Fruit fly (Drosophila melanogaster) whole organism, wandering third instar larva: ENCODE data around the gene Hnf4.

Experiments used
- Abd-B ChIP-seq: fragments of >200 bp; optimal IDR thresholded peaks from 2 replicates; lab custom pipeline; 2017; ENCODE audit warnings: missing biosample characterization, missing genetic modification characterization
- Dfd ChIP-seq: fragments of >200 bp; optimal IDR thresholded peaks from 2 replicates; lab custom pipeline; 2017; ENCODE audit warnings: missing biosample characterization, missing genetic modification characterization
- Hnf4 ChIP-seq: fragments of 200-800 bp; sonication (Bioruptor generic); optimal IDR thresholded peaks from 2 replicates; lab custom pipeline; 2016; ENCODE audit warnings: missing biosample characterization, mild to moderate bottlenecking, missing genetic modification characterization
- Jra ChIP-seq: sonication (Bioruptor generic); optimal IDR thresholded peaks from 2 replicates; lab custom pipeline; 2016; ENCODE audit warnings: missing biosample characterization, missing genetic modification characterization
- Sp1 ChIP-seq: fragments of 200-800 bp; sonication (Bioruptor generic); optimal IDR thresholded peaks from 3 replicates; lab custom pipeline; 2019; ENCODE audit warnings: missing biosample characterization, mild to moderate bottlenecking, missing genetic modification characterization, moderate library complexity
- brk ChIP-seq: fragments of 200-800 bp; sonication (Bioruptor generic); optimal IDR thresholded peaks from 2 replicates; lab custom pipeline; 2016; ENCODE audit warnings: missing biosample characterization, mild to moderate bottlenecking, missing genetic modification characterization
- dl ChIP-seq, 2 experiments: fragments of 175-275, 200-275 bp in 1 of 2; fragments of 200-275 bp in 1 of 2; sonication (Bioruptor generic); optimal IDR thresholded peaks; lab custom pipeline; 2018; ENCODE audit warnings: mild to moderate bottlenecking in 2 of 2, missing biosample characterization in 2 of 2, missing genetic modification characterization in 2 of 2, moderate library complexity in 2 of 2; ENCODE audit not compliant: partially characterized antibody in 2 of 2, insufficient read depth in 1 of 2
- dsf ChIP-seq: sonication (Bioruptor generic); optimal IDR thresholded peaks from 2 replicates; lab custom pipeline; 2016; ENCODE audit warnings: missing biosample characterization, missing genetic modification characterization, borderline replicate concordance
- fru ChIP-seq: fragments of 200-800 bp; sonication (Bioruptor generic); optimal IDR thresholded peaks from 3 replicates; lab custom pipeline; 2016; ENCODE audit warnings: missing biosample characterization, mild to moderate bottlenecking, missing genetic modification characterization
- h ChIP-seq: fragments of 200-800 bp; sonication (Bioruptor generic); optimal IDR thresholded peaks from 3 replicates; lab custom pipeline; 2016; ENCODE audit warnings: missing biosample characterization, mild to moderate bottlenecking, missing genetic modification characterization
- psq ChIP-seq: fragments of 200-800 bp; sonication (Bioruptor generic); optimal IDR thresholded peaks from 3 replicates; lab custom pipeline; 2017; ENCODE audit warnings: missing biosample characterization, mild to moderate bottlenecking, missing genetic modification characterization, moderate library complexity
- sv ChIP-seq: fragments of 200-800 bp; sonication (Bioruptor generic); optimal IDR thresholded peaks from 3 replicates; lab custom pipeline; 2016; ENCODE audit warnings: missing biosample characterization, missing genetic modification characterization
- usp ChIP-seq: fragments of >200 bp; optimal IDR thresholded peaks from 2 replicates; lab custom pipeline; 2017; ENCODE audit warnings: missing biosample characterization, missing genetic modification characterization

DNA sequence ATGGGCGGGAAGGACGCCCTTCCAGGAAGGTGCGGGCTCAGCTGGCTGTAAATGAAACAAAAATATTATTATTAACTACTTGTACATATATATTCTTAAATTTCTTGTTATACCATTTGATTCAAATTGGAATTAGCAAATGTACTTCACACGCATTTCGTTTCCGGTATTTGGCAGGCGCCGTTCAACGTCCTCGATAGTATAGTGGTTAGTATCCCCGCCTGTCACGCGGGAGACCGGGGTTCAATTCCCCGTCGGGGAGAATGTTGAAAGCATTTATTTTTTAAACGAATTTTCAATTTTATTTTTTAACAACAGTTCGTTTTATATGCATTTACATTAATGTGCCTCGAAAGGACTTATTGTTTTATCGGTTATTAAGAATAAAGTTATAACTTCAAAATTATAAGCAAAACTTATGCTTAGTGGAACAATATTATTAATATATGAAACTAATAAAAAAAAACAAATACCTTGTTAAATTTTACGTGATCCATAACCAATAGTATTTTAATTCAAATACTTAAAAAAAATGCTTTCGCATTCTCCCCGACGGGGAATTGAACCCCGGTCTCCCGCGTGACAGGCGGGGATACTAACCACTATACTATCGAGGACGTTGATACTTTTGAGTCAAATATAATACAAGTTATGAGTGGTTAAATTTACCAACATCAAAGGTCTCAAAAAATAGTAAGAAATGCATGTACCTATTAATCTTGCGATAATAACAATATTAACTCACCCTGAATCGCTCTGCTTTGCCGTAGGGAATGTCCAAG, 26.0 kb downstream of the Hnf4 start:
- TF ChIP-seq usp (GFP tag; lab: Kevin White, UChicago) = no peak
- TF ChIP-seq h (GFP tag; lab: Kevin White, UChicago) = no peak
- TF ChIP-seq Dfd (GFP tag; lab: Kevin White, UChicago) = no peak
- no peak for TF ChIP-seq fru (GFP tag; lab: Kevin White, UChicago)
- TF ChIP-seq dsf (GFP tag; lab: Kevin White, UChicago) = no peak
- TF ChIP-seq sv (GFP tag; lab: Kevin White, UChicago) = no peak
- TF ChIP-seq Abd-B (GFP tag; lab: Kevin White, UChicago) = no peak
- no peak for TF ChIP-seq psq (GFP tag; lab: Kevin White, UChicago)
- TF ChIP-seq dl (GFP tag; optimal IDR thresholded peaks at IDR 0.05; lab: Kevin White, UChicago; ENCODE audit: insufficient read depth in 1 of 2, partially characterized antibody in 2 of 2) = no peak
- no peak for TF ChIP-seq Jra
- TF ChIP-seq brk (GFP tag; lab: Kevin White, UChicago) = no peak
- no peak for TF ChIP-seq Hnf4 (GFP tag; lab: Kevin White, UChicago)
- no peak for TF ChIP-seq Sp1 (GFP tag; lab: Kevin White, UChicago)
